Fruit fly (Drosophila melanogaster): ENCODE data around the gene veli.

- TF ChIP-seq CG8478 (optimal IDR thresholded peaks at IDR 0.05) (no peak), CTCF (optimal IDR thresholded peaks at IDR 0.05) (no peak)
Observed at dm6 chr3R:25064907-25065841, at the start of gene veli, which contains the start of gene PQBP1.
